Worm (Caenorhabditis elegans): ENCODE data around the gene ZK121.2.
A peak's percentile ranks its signal among the peaks of the same experiment; 100 is the strongest.

ZK121.2 gene

DNA sequence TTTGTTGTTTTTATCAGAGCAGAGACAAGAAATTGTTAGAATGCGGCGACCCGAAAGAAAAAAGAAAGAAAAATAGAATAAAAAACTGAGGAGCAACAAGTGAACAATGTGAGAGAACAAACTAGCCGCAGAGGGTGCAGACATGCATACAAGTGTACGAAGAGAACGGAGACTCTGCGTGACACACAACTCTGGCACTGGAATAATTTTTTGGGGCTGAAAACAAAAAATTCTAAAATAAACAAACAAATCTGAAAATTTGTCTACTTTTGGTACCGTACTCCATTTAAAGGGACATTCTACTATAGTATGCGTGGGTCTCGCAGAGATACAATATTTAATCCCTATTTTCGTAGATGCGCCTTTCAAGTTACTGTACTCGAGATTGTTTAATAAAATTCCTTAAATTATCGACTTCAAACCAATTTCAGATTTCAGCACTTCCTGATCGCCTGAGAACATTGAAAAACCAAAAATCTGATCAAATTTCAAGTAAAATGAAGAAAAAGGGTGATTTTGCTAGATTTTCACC lies 33.6 kb downstream of the ZK121.2 start (continued):
- no peak for TF ChIP-seq jun-1 (tag; optimal IDR thresholded peaks at IDR 0.05)
- no peak for TF ChIP-seq lin-15B (tag; optimal IDR thresholded peaks at IDR 0.05)
- TF ChIP-seq T26A8.4 (GFP tag; IDR thresholded peaks at IDR 0.05) = 0 out of 2 replicates have a peak, but pooled peaks have one; percentile 7
- TF ChIP-seq nhr-6 (tag; optimal IDR thresholded peaks at IDR 0.05) = no peak
- TF ChIP-seq aly-2 (tag; optimal IDR thresholded peaks at IDR 0.05) = no peak
- no peak for TF ChIP-seq arid-1 (GFP tag; conservative IDR thresholded peaks at IDR 0.05)
- TF ChIP-seq saeg-2 (GFP tag; IDR thresholded peaks at IDR 0.05) = no peak
- TF ChIP-seq fos-1 (tag; optimal IDR thresholded peaks at IDR 0.05) = no peak
- no peak for TF ChIP-seq F49E8.2 (tag; optimal IDR thresholded peaks at IDR 0.05; ENCODE audit: borderline replicate concordance)
- no peak for TF ChIP-seq ceh-20 (GFP tag; IDR thresholded peaks at IDR 0.05)
- no peak for TF ChIP-seq zag-1 (tag; optimal IDR thresholded peaks at IDR 0.05)
- peak; percentile 22 for TF ChIP-seq lin-38 (GFP tag; IDR thresholded peaks at IDR 0.05)
- TF ChIP-seq tag-97 (GFP tag; IDR thresholded peaks at IDR 0.05) = no peak
- no peak for TF ChIP-seq snpc-4 (tag; optimal IDR thresholded peaks at IDR 0.05)
- no peak for TF ChIP-seq egl-43 (GFP tag; IDR thresholded peaks at IDR 0.05)
- peak in 1 of 2 experiments; percentile 79 for TF ChIP-seq unc-62 (GFP tag; optimal IDR thresholded peaks at IDR 0.05 in 1 of 2)
- no peak for TF ChIP-seq unc-62 (tag; optimal IDR thresholded peaks at IDR 0.05)
- no peak for TF ChIP-seq dmd-8 (GFP tag; IDR thresholded peaks at IDR 0.05)

ce11 chrIII:5379879-5380331 lies 38.4 kb downstream of the ZK121.2 start, which contains the start of gene paqr-2:
Gene paqr-2 (minus strand): TSS chrIII:5379929.
- TF ChIP-seq dpl-1 (GFP tag; optimal IDR thresholded peaks at IDR 0.05) (peak; percentile 27), ceh-28 (tag; optimal IDR thresholded peaks at IDR 0.05) (no peak), lsy-2 (tag; optimal IDR thresholded peaks at IDR 0.05) (peak in 1 of 2 experiments; percentile 32), hlh-30 (tag; optimal IDR thresholded peaks at IDR 0.05; ENCODE audit: insufficient read depth) (peak; percentile 83), nhr-28 (tag; optimal IDR thresholded peaks at IDR 0.05) (peak; percentile 66), dve-1 (tag; optimal IDR thresholded peaks at IDR 0.05; ENCODE audit: insufficient read depth) (peak; percentile 27), nhr-11 (tag; optimal IDR thresholded peaks at IDR 0.05) (peak; percentile 21), F26F4.8 (GFP tag; conservative IDR thresholded peaks at IDR 0.05) (no peak), lin-38 (GFP tag; IDR thresholded peaks at IDR 0.05) (peak; percentile 62), ztf-7 (tag; optimal IDR thresholded peaks at IDR 0.05) (no peak), lim-7 (GFP tag; IDR thresholded peaks at IDR 0.05) (0 out of 2 replicates have a peak, but pooled peaks have one; percentile 48), mes-2 (tag; optimal IDR thresholded peaks at IDR 0.05; ENCODE audit: poor library complexity, severe bottlenecking) (peak; percentile 53), F44E2.7 (GFP tag; IDR thresholded peaks at IDR 0.05) (no peak), pqm-1 (tag; optimal IDR thresholded peaks at IDR 0.05) (peak; percentile 51), mxl-3 (GFP tag; optimal IDR thresholded peaks at IDR 0.05) (peak; percentile 41), egl-43 (GFP tag; IDR thresholded peaks at IDR 0.05) (0 out of 2 replicates have a peak, but pooled peaks have one; percentile 45), mep-1 (tag; optimal IDR thresholded peaks at IDR 0.05) (peak; percentile 35)

DNA sequence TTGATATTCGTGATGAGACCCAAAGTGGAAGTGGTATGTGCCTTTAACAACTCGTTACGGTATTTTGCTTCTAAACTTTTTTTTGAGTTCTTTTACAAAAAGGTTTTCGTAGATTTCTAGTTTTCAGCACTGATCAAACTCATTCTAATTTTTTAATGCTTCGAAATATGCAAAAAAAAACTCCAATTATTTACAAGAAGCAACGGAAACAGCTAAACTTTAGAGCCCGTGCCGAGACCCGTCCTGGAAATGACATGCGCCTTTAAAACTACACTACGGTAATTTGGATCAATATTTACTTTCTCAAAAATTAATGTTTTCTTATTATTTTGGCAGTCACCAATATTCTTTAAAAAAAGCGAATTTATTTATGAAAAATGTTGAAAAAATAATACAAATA lies 39.1 kb downstream of the ZK121.2 start:
- TF ChIP-seq ama-1 (optimal IDR thresholded peaks at IDR 0.05) = no peak
- TF ChIP-seq Y48G9A.11 (GFP tag; IDR thresholded peaks at IDR 0.05) = 0 out of 2 replicates have a peak, but pooled peaks have one; percentile 10
- TF ChIP-seq lsy-2 (tag; optimal IDR thresholded peaks at IDR 0.05) = peak in 1 of 2 experiments; percentile 10
- peak; percentile 73 for TF ChIP-seq F49E8.2 (tag; optimal IDR thresholded peaks at IDR 0.05; ENCODE audit: borderline replicate concordance)
- no peak for TF ChIP-seq nhr-48 (tag; optimal IDR thresholded peaks at IDR 0.05)
- TF ChIP-seq snpc-1.2 (GFP tag; IDR thresholded peaks at IDR 0.05) = 0 out of 2 replicates have a peak, but pooled peaks have one; percentile 40
- TF ChIP-seq nhr-6 (tag; optimal IDR thresholded peaks at IDR 0.05) = no peak
- TF ChIP-seq duxl-1 (tag; optimal IDR thresholded peaks at IDR 0.05; ENCODE audit: poor library complexity) = no peak
